Worm (Caenorhabditis elegans) whole organism, midembryonic: ENCODE data around the gene col-74.

ENCODE experiments used
- med-1 ChIP-seq: sonication (generic microtip); optimal IDR thresholded peaks from 2 replicates; lab custom pipeline; 2017; ENCODE audit warnings: missing genetic modification characterization, mild to moderate bottlenecking, missing compliant biosample characterization, antibody characterized with exemption, missing genetic modification reagents; ENCODE audit not compliant: insufficient read depth
- tab-1 ChIP-seq: fragments of 200-800 bp; sonication (Bioruptor generic); IDR thresholded peaks from 2 replicates; pipeline ENCODE4 v1.3.6; 2022; ENCODE audit warnings: missing genetic modification characterization, missing compliant biosample characterization

DNA sequence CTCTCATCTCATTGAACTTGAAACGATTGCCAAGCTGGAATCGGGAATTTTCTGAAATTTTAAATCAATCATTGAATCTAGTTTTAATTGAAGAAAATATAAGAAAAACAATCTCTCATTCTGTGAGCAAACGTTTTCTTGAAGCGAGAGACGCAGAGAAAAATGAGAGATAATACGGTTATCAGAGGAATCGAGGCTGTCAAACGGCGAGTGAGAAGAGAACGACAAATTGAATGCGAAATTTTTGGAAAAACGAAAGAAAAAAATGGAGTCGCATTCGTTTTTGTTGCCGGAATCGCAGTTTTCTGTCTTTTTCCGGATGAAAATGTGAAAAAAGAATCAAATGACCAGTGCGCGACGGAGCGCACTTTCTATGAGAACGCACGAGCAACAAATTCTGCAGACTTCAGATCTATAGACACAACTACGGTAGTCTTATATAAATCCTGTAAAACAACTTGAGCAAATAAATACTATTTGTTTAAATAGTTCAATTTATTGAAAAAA, 43.4 kb downstream of the col-74 start, which contains the start of gene tex-2:
- TF ChIP-seq tab-1 (GFP tag; lab: Robert Waterston, UW) (no peak), med-1 (no peak)
